Worm (Caenorhabditis elegans): ENCODE data around the gene tag-244.

DNA sequence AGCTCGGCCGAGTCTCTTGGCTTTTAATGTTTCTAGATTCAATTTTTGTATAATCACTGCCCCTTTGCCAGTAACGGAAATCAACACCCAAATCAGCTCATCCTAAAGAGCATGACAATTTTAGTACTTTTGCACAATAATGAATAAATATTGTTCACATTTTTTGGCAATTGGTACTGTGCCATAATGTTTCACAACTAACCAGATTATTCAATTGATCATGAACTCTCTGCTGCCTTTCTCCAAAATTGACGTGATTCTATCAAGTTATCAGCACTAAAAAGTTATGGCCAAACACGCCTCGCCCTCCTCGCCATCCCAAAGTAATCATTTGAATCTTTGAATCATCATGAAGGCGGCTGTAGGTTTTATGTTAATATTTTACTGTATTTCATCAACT, 11.2 kb downstream of the tag-244 start, which contains the start of gene hpo-6:
- TF ChIP-seq pha-4 (tag; optimal IDR thresholded peaks at IDR 0.05) = no peak
- no peak for TF ChIP-seq atf-7 (tag; optimal IDR thresholded peaks at IDR 0.05)
- TF ChIP-seq snpc-4 (GFP tag; optimal IDR thresholded peaks at IDR 0.05) = no peak
- no peak for TF ChIP-seq snpc-4 (tag; optimal IDR thresholded peaks at IDR 0.05)
- TF ChIP-seq ztf-26 (tag; optimal IDR thresholded peaks at IDR 0.05) = no peak
- TF ChIP-seq unc-62 (GFP tag; optimal IDR thresholded peaks at IDR 0.05) = no peak
- TF ChIP-seq F52B5.7 (tag; optimal IDR thresholded peaks at IDR 0.05) = no peak
- no peak for TF ChIP-seq hrde-1 (tag; optimal IDR thresholded peaks at IDR 0.05; ENCODE audit: borderline replicate concordance)
